Worm (Caenorhabditis elegans) whole organism, young adult: Measurements from ENCODE around the gene tsp-1.

ENCODE experiments used
- ZK185.1 ChIP-seq: sonication (generic microtip); optimal IDR thresholded peaks from 2 replicates; lab custom pipeline; 2016; ENCODE audit warnings: mild to moderate bottlenecking, missing genetic modification characterization, missing compliant biosample characterization; ENCODE audit not compliant: poor library complexity, severe bottlenecking
- nfya-2 ChIP-seq: fragments of 200-800 bp; sonication (Bioruptor generic); IDR thresholded peaks from 2 replicates; pipeline ENCODE4 v1.3.6; 2022; ENCODE audit warnings: missing genetic modification reagents, missing genetic modification characterization, missing compliant biosample characterization
- tlf-1 ChIP-seq: fragments of 200-800 bp; sonication (Bioruptor generic); optimal IDR thresholded peaks from 2 replicates; lab custom pipeline; 2018; ENCODE audit warnings: mild to moderate bottlenecking, missing genetic modification characterization, missing compliant biosample characterization

- TF ChIP-seq ZK185.1 (tag; lab: Kevin White, UChicago) (no peak), nfya-2 (no peak), tlf-1 (GFP tag; lab: Kevin White, UChicago) (no peak)
These were observed at the start of gene tsp-1 for ce11 chrIII:8239325-8239724.
